Fruit fly (Drosophila melanogaster) whole organism, embryonic: ENCODE measurements around the gene Pits.

ENCODE experiments used
- Abd-B ChIP-seq: fragments of 200-800 bp; sonication (Bioruptor generic); optimal IDR thresholded peaks from 2 replicates; lab custom pipeline; 2018; ENCODE audit warnings: missing biosample characterization, mild to moderate bottlenecking, missing genetic modification characterization, moderate library complexity
- Ada2b ChIP-seq: fragments of 200-800 bp; sonication (Bioruptor generic); IDR thresholded peaks from 2 replicates; pipeline ENCODE4 v1.3.6; 2022; ENCODE audit warnings: missing biosample characterization, missing genetic modification characterization
- B-H2 ChIP-seq: fragments of 200-800 bp; sonication (Bioruptor generic); optimal IDR thresholded peaks from 2 replicates; lab custom pipeline; 2018; ENCODE audit warnings: missing biosample characterization, mild to moderate bottlenecking, missing genetic modification characterization
- Bdp1 ChIP-seq: fragments of 200-800 bp; sonication (Bioruptor generic); optimal IDR thresholded peaks from 3 replicates; lab custom pipeline; 2016; ENCODE audit warnings: missing biosample characterization, missing genetic modification characterization
- C15 ChIP-seq: fragments of 200-800 bp; sonication (Bioruptor generic); IDR thresholded peaks from 3 replicates; pipeline ENCODE4 v1.3.6; 2022; ENCODE audit warnings: missing biosample characterization, missing genetic modification characterization
- CG10147 ChIP-seq: fragments of 200-800 bp; sonication (Bioruptor generic); optimal IDR thresholded peaks from 2 replicates; lab custom pipeline; 2019; ENCODE audit warnings: missing biosample characterization, mild to moderate bottlenecking, missing genetic modification characterization, moderate library complexity
- CG11696 ChIP-seq: fragments of 200-800 bp; sonication (Bioruptor generic); IDR thresholded peaks from 2 replicates; pipeline ENCODE4 v1.3.6; 2022; ENCODE audit warnings: missing biosample characterization, missing genetic modification characterization
- CG12219 ChIP-seq: fragments of 200-800 bp; sonication (Bioruptor generic); optimal IDR thresholded peaks from 3 replicates; lab custom pipeline; 2018; ENCODE audit warnings: missing biosample characterization, mild to moderate bottlenecking, missing genetic modification characterization
- CG13296 ChIP-seq: fragments of 200-800 bp; sonication (Bioruptor generic); optimal IDR thresholded peaks from 3 replicates; lab custom pipeline; 2018; ENCODE audit warnings: missing biosample characterization, mild to moderate bottlenecking, missing genetic modification characterization
- CG13775 ChIP-seq: fragments of 200-800 bp; sonication (Bioruptor generic); optimal IDR thresholded peaks from 3 replicates; lab custom pipeline; 2017; ENCODE audit warnings: missing biosample characterization, mild to moderate bottlenecking, missing genetic modification characterization
- CG13894 ChIP-seq: fragments of 200-800 bp; sonication (Bioruptor generic); optimal IDR thresholded peaks from 3 replicates; lab custom pipeline; 2018; ENCODE audit warnings: missing biosample characterization, mild to moderate bottlenecking, missing genetic modification characterization, moderate library complexity
- CG18011 ChIP-seq: fragments of 200-800 bp; sonication (Bioruptor generic); optimal IDR thresholded peaks from 2 replicates; lab custom pipeline; 2017; ENCODE audit warnings: missing biosample characterization, missing genetic modification characterization, mild to moderate bottlenecking, moderate library complexity, missing genotype
- CG18476 ChIP-seq: fragments of 200-800 bp; sonication (Bioruptor generic); optimal IDR thresholded peaks from 2 replicates; lab custom pipeline; 2016; ENCODE audit warnings: missing biosample characterization, mild to moderate bottlenecking, missing genetic modification characterization
- CG4328 ChIP-seq: fragments of 200-800 bp; sonication (Bioruptor generic); optimal IDR thresholded peaks from 3 replicates; lab custom pipeline; 2017; ENCODE audit warnings: missing biosample characterization, missing genetic modification reagents, missing genetic modification characterization
- CG6791 ChIP-seq: fragments of 200-800 bp; sonication (Bioruptor generic); IDR thresholded peaks from 3 replicates; pipeline ENCODE4 v1.3.6; 2022; ENCODE audit warnings: missing biosample characterization, missing genetic modification characterization; ENCODE audit not compliant: partially characterized antibody
- Doc3 ChIP-seq: fragments of 200-800 bp; sonication (Bioruptor generic); IDR thresholded peaks from 3 replicates; pipeline ENCODE4 v1.3.6; 2022; ENCODE audit warnings: missing biosample characterization, missing genetic modification characterization; ENCODE audit not compliant: partially characterized antibody
- Dp ChIP-seq: fragments of 200-800 bp; sonication (Bioruptor generic); optimal IDR thresholded peaks from 2 replicates; lab custom pipeline; 2018; ENCODE audit warnings: missing biosample characterization, mild to moderate bottlenecking, missing genetic modification characterization, moderate library complexity
- ERR ChIP-seq: fragments of 200-800 bp; sonication (Bioruptor generic); optimal IDR thresholded peaks from 2 replicates; lab custom pipeline; 2016; ENCODE audit warnings: missing biosample characterization, missing genetic modification characterization
- Ets65A ChIP-seq: fragments of 200-800 bp; sonication (Bioruptor generic); peaks from one replicate; lab custom pipeline; 2016; ENCODE audit warnings: missing biosample characterization, missing genetic modification characterization
- H15 ChIP-seq: fragments of 200-800 bp; sonication (Bioruptor generic); IDR thresholded peaks from 3 replicates; pipeline ENCODE4 v1.3.6; 2022; ENCODE audit warnings: missing biosample characterization, missing genetic modification characterization
- H2.0 ChIP-seq: fragments of 200-800 bp; sonication (Bioruptor generic); IDR thresholded peaks from 2 replicates; pipeline ENCODE4 v1.3.6; 2022; ENCODE audit warnings: missing biosample characterization, missing genetic modification characterization
- Hand ChIP-seq: fragments of 200-800 bp; sonication (Bioruptor generic); optimal IDR thresholded peaks from 2 replicates; lab custom pipeline; 2017; ENCODE audit warnings: mild to moderate bottlenecking, missing biosample characterization, missing genetic modification reagents, missing genetic modification characterization
- Hsf ChIP-seq: fragments of 200-800 bp; sonication (Bioruptor generic); optimal IDR thresholded peaks from 3 replicates; lab custom pipeline; 2016; ENCODE audit warnings: missing biosample characterization, missing genetic modification characterization
- Mrtf ChIP-seq: fragments of 200-800 bp; sonication (Bioruptor generic); IDR thresholded peaks from 3 replicates; pipeline ENCODE4 v1.3.6; 2022; ENCODE audit warnings: missing biosample characterization, missing genetic modification characterization
- Nf-YC ChIP-seq: fragments of 200-800 bp; optimal IDR thresholded peaks from 3 replicates; lab custom pipeline; 2019; ENCODE audit warnings: missing biosample characterization, mild to moderate bottlenecking, missing genetic modification characterization, moderate library complexity
- Oaz ChIP-seq: fragments of 200-800 bp; sonication (Bioruptor generic); IDR thresholded peaks from 2 replicates; pipeline ENCODE4 v1.3.6; 2022; ENCODE audit warnings: missing biosample characterization, missing genetic modification characterization
- Ptx1 ChIP-seq: fragments of 200-800 bp; sonication (Bioruptor generic); IDR thresholded peaks from 2 replicates; pipeline ENCODE4 v1.3.6; 2022; ENCODE audit warnings: missing biosample characterization, missing genetic modification characterization
- Usf ChIP-seq: fragments of 200-800 bp; sonication (Bioruptor generic); optimal IDR thresholded peaks from 2 replicates; lab custom pipeline; 2017; ENCODE audit warnings: missing genotype, missing biosample characterization, missing genetic modification characterization
- Xrp1 ChIP-seq: fragments of 200-800 bp; sonication (Bioruptor generic); IDR thresholded peaks from 2 replicates; pipeline ENCODE4 v1.3.6; 2022; ENCODE audit warnings: missing biosample characterization, missing genetic modification characterization
- abd-A ChIP-seq: fragments of 200-800 bp; sonication (Bioruptor generic); optimal IDR thresholded peaks from 3 replicates; lab custom pipeline; 2019; ENCODE audit warnings: missing biosample characterization, mild to moderate bottlenecking, missing genetic modification characterization, moderate library complexity
- ara ChIP-seq: fragments of 200-800 bp; sonication (Bioruptor generic); IDR thresholded peaks from 2 replicates; pipeline ENCODE4 v1.3.6; 2022; ENCODE audit warnings: missing biosample characterization, missing genetic modification characterization
- cato ChIP-seq: fragments of 200-800 bp; sonication (Bioruptor generic); optimal IDR thresholded peaks from 2 replicates; lab custom pipeline; 2016; ENCODE audit warnings: missing biosample characterization, missing genetic modification characterization, borderline replicate concordance
- dmrt11E ChIP-seq: fragments of 200-800 bp; sonication (Bioruptor generic); optimal IDR thresholded peaks from 3 replicates; lab custom pipeline; 2018; ENCODE audit warnings: missing biosample characterization, mild to moderate bottlenecking, missing genetic modification characterization, moderate library complexity
- dpn ChIP-seq, 2 experiments: fragments of 200-800 bp; sonication (Bioruptor generic); optimal IDR thresholded peaks; 3 replicates each; lab custom pipeline; 2016; ENCODE audit warnings: missing biosample characterization in 2 of 2, missing genetic modification characterization in 2 of 2
- esg ChIP-seq: fragments of 200-800 bp; sonication (Bioruptor generic); conservative IDR thresholded peaks from 2 replicates; pipeline ENCODE4 v1.3.6; 2022; ENCODE audit warnings: missing biosample characterization, missing genetic modification characterization
- fd3F ChIP-seq: fragments of 200-800 bp; sonication (Bioruptor generic); optimal IDR thresholded peaks from 2 replicates; lab custom pipeline; 2018; ENCODE audit warnings: missing biosample characterization, mild to moderate bottlenecking, missing genetic modification characterization, moderate library complexity
- gro ChIP-seq: fragments of 200-800 bp; sonication (Bioruptor generic); optimal IDR thresholded peaks from 2 replicates; lab custom pipeline; 2016; ENCODE audit warnings: missing biosample characterization, missing genetic modification characterization
- klu ChIP-seq: fragments of 200-800 bp; sonication (Bioruptor generic); IDR thresholded peaks from 2 replicates; pipeline ENCODE4 v1.3.6; 2022; ENCODE audit warnings: missing biosample characterization, missing genetic modification characterization
- lilli ChIP-seq: fragments of 200-800 bp; sonication (Bioruptor generic); optimal IDR thresholded peaks from 3 replicates; lab custom pipeline; 2016; ENCODE audit warnings: missing biosample characterization, missing genetic modification characterization
- nerfin-1 ChIP-seq: fragments of 200-800 bp; sonication (Bioruptor generic); optimal IDR thresholded peaks from 3 replicates; lab custom pipeline; 2019; ENCODE audit warnings: missing biosample characterization, mild to moderate bottlenecking, missing genetic modification characterization, moderate library complexity
- otp ChIP-seq: fragments of 200-800 bp; sonication (Bioruptor generic); IDR thresholded peaks from 3 replicates; pipeline ENCODE4, ENCODE4 v1.3.6; 2022; ENCODE audit warnings: missing biosample characterization, missing genetic modification characterization
- peb ChIP-seq: fragments of 200-800 bp; sonication (Bioruptor generic); IDR thresholded peaks from 2 replicates; pipeline ENCODE4 v1.3.6; 2022; ENCODE audit warnings: missing biosample characterization, missing genetic modification characterization
- run ChIP-seq: fragments of 200-800 bp; sonication (Bioruptor generic); optimal IDR thresholded peaks from 3 replicates; lab custom pipeline; 2018; ENCODE audit warnings: missing biosample characterization, mild to moderate bottlenecking, missing genetic modification characterization
- slbo ChIP-seq: fragments of 200-800 bp; sonication (Bioruptor generic); IDR thresholded peaks from 2 replicates; pipeline ENCODE4 v1.3.6; 2022; ENCODE audit warnings: missing biosample characterization, missing genetic modification characterization
- sqz ChIP-seq: fragments of 200-800 bp; sonication (Bioruptor generic); optimal IDR thresholded peaks from 3 replicates; lab custom pipeline; 2018; ENCODE audit warnings: missing biosample characterization, mild to moderate bottlenecking, missing genetic modification characterization
- tio ChIP-seq: fragments of 200-800 bp; sonication (Bioruptor generic); optimal IDR thresholded peaks from 2 replicates; lab custom pipeline; 2017; ENCODE audit warnings: missing biosample characterization, missing genetic modification characterization, inconsistent platforms
- toy ChIP-seq: fragments of 200-800 bp; sonication (Bioruptor generic); IDR thresholded peaks from 2 replicates; pipeline ENCODE4 v1.3.6; 2022; ENCODE audit warnings: missing biosample characterization, missing genetic modification characterization
- tx ChIP-seq: fragments of 200-800 bp; sonication (Bioruptor generic); optimal IDR thresholded peaks from 2 replicates; lab custom pipeline; 2016; ENCODE audit warnings: missing biosample characterization, missing genetic modification characterization
- unpg ChIP-seq: fragments of 200-800 bp; sonication (Bioruptor generic); optimal IDR thresholded peaks from 3 replicates; lab custom pipeline; 2018; ENCODE audit warnings: missing biosample characterization, mild to moderate bottlenecking, missing genetic modification characterization, moderate library complexity
- usp ChIP-seq: fragments of >200 bp; optimal IDR thresholded peaks from 2 replicates; lab custom pipeline; 2017; ENCODE audit warnings: missing biosample characterization, missing genetic modification characterization
- wdn ChIP-seq: fragments of 200-800 bp; sonication (Bioruptor generic); IDR thresholded peaks from 2 replicates; pipeline ENCODE4 v1.3.6; 2022; ENCODE audit warnings: missing biosample characterization, missing genetic modification characterization

Gene Pits

DNA sequence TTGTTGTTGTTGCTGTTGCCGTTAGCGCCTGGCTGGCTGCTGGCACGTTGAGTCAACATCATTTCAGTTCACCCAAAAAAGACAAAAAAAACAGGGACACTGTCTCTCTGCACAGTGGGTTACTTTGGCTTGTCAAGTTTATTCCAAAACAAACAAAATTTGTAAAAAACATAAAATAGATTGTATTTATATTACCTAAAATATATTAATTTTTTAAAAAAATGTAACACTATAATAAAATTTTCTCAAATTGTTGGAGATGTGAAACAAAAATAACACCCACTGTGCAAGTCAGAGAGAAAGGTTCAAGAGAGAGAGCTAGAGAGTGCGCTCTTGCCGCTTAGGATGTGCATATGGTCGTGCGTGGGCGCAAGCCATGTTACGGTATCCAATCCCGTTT is 15.3 kb downstream of the Pits start (continued):
- no peak for TF ChIP-seq Hsf
- no peak for TF ChIP-seq gro (GFP tag; lab: Kevin White, UChicago)
- no peak for TF ChIP-seq Doc3 (GFP tag; lab: Robert Waterston, UW)
- no peak for TF ChIP-seq Dp (GFP tag; lab: Kevin White, UChicago)
- TF ChIP-seq CG6791 (GFP tag; lab: Robert Waterston, UW), result no peak
- no peak for TF ChIP-seq Usf (GFP tag; lab: Kevin White, UChicago)
- TF ChIP-seq nerfin-1 (tag; lab: Kevin White, UChicago), result peak; percentile 61
- peak; percentile 22; the same call in 1 of the 3 replicates for TF ChIP-seq otp (GFP tag; lab: Robert Waterston, UW)
- TF ChIP-seq CG13775 (GFP tag; lab: Kevin White, UChicago), result peak; percentile 60
- peak; percentile 93 for TF ChIP-seq B-H2
- peak; percentile 38; the same call in 1 of the 2 replicates for TF ChIP-seq klu (GFP tag; lab: Robert Waterston, UW)
- TF ChIP-seq lilli (GFP tag; lab: Kevin White, UChicago), result peak; percentile 34
- TF ChIP-seq Mrtf (GFP tag; lab: Robert Waterston, UW), result 0 out of 3 replicates have a peak, but pooled peaks have one; percentile 11
- TF ChIP-seq dpn (GFP tag; optimal IDR thresholded peaks at IDR 0.05; lab: Kevin White, UChicago), result peak in 1 of 2 experiments; percentile 57
- peak; percentile 75 for TF ChIP-seq sqz
- TF ChIP-seq Xrp1 (GFP tag; lab: Robert Waterston, UW), result peak; percentile 81
- TF ChIP-seq Hand (GFP tag; lab: Kevin White, UChicago), result peak; percentile 93
- TF ChIP-seq CG18011 (GFP tag; lab: Kevin White, UChicago), result peak; percentile 34
- peak; percentile 20 for TF ChIP-seq dmrt11E (tag; lab: Kevin White, UChicago)
- TF ChIP-seq Ptx1 (GFP tag; lab: Robert Waterston, UW), result peak; percentile 75
- peak; percentile 60; the same call in 1 of the 3 replicates for TF ChIP-seq C15
- peak; percentile 72 for TF ChIP-seq wdn
- TF ChIP-seq CG18476, result peak; percentile 8
- TF ChIP-seq Nf-YC, result peak; percentile 79
- TF ChIP-seq cato (GFP tag; lab: Kevin White, UChicago), result peak; percentile 37
- TF ChIP-seq H2.0 (GFP tag; lab: Robert Waterston, UW), result peak; percentile 62
- peak; percentile 85 for TF ChIP-seq fd3F (GFP tag; lab: Kevin White, UChicago)
- TF ChIP-seq Oaz (GFP tag; lab: Robert Waterston, UW), result peak; percentile 43; the same call in 1 of the 2 replicates
- TF ChIP-seq CG13894 (tag; lab: Kevin White, UChicago), result peak; percentile 96
- TF ChIP-seq CG12219 (GFP tag; lab: Kevin White, UChicago), result peak; percentile 45
- TF ChIP-seq Ada2b (GFP tag; lab: Robert Waterston, UW), result peak; percentile 82
- no peak for TF ChIP-seq usp (GFP tag; lab: Kevin White, UChicago)
- 0 out of 3 replicates have a peak, but pooled peaks have one; percentile 63 for TF ChIP-seq H15 (GFP tag; lab: Robert Waterston, UW)
- TF ChIP-seq unpg (GFP tag; lab: Kevin White, UChicago), result peak; percentile 85
- peak; percentile 75 for TF ChIP-seq CG4328 (GFP tag; lab: Kevin White, UChicago)
- peak; percentile 49 for TF ChIP-seq tio (GFP tag; lab: Kevin White, UChicago)
- TF ChIP-seq CG10147 (GFP tag; lab: Kevin White, UChicago), result peak; percentile 91
- peak; percentile 71 for TF ChIP-seq run (tag; lab: Kevin White, UChicago)
- peak; percentile 51 for TF ChIP-seq abd-A (tag; lab: Kevin White, UChicago)
- no peak for TF ChIP-seq Ets65A
- peak; percentile 67; the same call in 1 of the 2 replicates for TF ChIP-seq ara (GFP tag; lab: Robert Waterston, UW)
- TF ChIP-seq esg (GFP tag; lab: Robert Waterston, UW), result peak; percentile 73
- TF ChIP-seq Abd-B, result peak; percentile 59
- no peak for TF ChIP-seq tx (GFP tag; lab: Kevin White, UChicago)
- peak; percentile 68; the same call in 1 of the 2 replicates for TF ChIP-seq toy (GFP tag; lab: Robert Waterston, UW)
- no peak for TF ChIP-seq ERR (GFP tag; lab: Kevin White, UChicago)
- TF ChIP-seq CG13296 (GFP tag; lab: Kevin White, UChicago), result peak; percentile 91
- no peak for TF ChIP-seq Bdp1 (GFP tag; lab: Kevin White, UChicago)
- TF ChIP-seq slbo, result peak; percentile 82
- peak; percentile 39; the same call in 1 of the 2 replicates for TF ChIP-seq peb (GFP tag; lab: Robert Waterston, UW)
- TF ChIP-seq CG11696, result 0 out of 2 replicates have a peak, but pooled peaks have one; percentile 38
